Worm (Caenorhabditis elegans) whole organism, dauer: ENCODE data around the gene C39D10.1.

Experiments used
- unc-62 ChIP-seq: sonication (generic microtip); optimal IDR thresholded peaks from 2 replicates; lab custom pipeline; 2017; ENCODE audit warnings: missing biosample characterization, missing genetic modification reagents, missing genetic modification characterization

Gene C39D10.1

DNA sequence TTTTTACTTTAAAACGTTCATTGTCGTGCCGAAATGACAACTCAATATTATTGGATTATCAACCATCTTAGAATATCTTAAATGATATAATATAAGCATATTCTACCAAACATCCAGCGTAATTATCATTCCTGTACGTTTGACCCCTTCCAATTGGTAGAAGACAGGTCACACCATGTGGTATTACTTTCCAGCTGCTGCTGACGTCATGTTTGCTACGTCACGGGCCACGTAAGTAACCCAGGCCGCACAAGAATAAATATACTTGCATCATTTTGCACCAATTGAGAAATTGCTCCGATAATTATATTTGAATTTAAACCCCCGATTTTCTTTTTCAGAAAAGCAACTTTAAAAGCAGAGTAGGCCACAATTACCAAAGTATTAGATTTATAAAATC is 8.9 kb downstream of the C39D10.1 start:
- TF ChIP-seq unc-62: no peak

DNA sequence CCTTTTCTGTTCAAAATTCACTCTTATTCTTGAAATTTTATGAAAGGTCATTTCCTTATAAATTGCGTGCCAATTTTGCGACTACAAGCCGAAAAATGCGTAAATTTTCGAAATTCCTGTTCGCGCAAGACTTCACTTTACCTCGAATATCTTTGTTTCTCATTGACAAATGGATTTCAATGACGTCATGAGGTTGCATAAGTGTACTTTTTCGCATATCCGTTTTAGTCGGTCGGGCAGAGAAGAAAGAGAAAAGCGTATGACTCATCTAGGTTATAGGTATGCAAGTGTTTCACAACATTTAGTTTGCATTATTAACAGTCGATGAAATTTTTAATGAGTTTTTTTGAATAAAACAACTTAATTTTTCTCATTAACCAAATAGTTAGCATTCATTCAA is 9.3 kb downstream of the C39D10.1 start:
- no peak for TF ChIP-seq unc-62

DNA sequence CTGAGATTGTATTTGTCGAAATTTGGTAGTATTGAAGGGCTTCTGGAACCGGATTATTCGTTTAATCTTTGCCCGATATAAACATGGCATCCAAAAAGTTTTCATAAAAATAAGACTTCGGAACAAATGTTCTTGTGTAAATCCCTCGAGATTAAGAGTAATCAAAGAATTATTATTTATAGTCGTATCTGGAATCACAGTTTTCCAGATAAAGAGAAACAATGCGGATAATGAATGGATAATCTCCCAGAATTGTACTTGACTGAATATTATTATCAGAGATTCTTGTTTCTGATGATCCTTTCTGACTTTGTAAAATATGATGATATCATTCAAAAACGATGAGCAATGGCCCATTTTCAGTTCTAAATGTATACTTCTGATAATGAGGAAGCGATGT is 14.4 kb downstream of the C39D10.1 start:
- TF ChIP-seq unc-62: no peak

DNA sequence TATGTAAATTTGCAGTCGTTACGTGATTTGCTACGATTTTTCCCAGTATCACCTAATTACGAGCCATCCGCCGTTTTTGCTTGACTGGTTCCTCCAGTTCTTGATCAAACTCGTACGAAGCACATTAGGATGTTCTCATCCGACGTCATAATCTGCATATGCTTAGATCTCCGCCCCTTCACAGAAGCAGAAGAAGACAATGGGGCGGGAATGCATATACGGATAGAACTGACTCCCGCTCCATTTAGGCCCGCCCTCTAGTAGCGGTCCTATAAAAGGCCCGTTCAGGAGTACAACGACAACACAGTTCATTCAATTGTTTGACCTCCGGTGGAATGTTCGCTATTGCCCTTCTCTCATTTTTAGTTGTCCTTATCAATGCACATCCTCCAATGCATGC is 18.4 kb downstream of the C39D10.1 start, which contains the start of gene zig-4:
zig-4 (plus strand) TSS at position 301 of the 400 bp plus-strand sequence.
- no peak for TF ChIP-seq unc-62

DNA sequence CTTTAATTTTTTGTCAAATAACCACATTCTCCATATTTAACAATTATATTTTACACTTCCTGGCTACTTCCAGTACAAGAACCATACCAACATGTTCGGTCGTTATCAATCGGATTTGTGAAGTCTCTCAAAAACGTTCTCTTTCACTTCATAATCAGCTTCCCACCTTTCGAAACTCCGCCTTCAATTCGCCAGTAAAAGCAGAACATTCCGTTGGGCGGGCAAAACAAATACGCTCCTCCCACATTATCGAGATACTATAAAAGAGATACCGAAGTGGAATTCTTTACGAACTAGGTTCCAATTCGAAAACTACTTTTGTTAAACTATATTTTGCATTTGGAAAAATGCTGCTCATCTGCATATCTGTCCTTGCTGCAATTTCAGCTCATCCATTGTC is 23.7 kb downstream of the C39D10.1 start, which contains the start of gene zig-3:
zig-3 (plus strand) TSS at position 301 of the 400 bp plus-strand sequence.
- TF ChIP-seq unc-62: no peak

DNA sequence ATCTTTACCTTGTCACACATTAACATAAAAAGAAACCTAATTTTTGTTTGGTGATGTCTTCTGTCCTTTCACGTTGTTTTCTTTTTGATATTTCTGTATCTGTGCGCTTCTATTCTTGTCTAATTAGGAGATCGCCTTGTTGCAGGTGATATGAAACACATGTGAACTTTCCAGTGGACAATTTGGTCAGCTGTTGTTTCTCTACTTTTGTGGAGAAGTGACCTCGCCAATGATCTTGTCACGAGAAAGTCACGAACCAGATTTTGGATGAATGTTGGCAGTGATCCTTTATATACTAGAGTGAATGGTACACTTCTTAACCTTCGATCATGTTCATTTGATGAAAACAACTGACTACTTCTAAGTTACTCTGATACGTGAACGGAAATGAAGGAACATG is 25.7 kb downstream of the C39D10.1 start:
- no peak for TF ChIP-seq unc-62

DNA sequence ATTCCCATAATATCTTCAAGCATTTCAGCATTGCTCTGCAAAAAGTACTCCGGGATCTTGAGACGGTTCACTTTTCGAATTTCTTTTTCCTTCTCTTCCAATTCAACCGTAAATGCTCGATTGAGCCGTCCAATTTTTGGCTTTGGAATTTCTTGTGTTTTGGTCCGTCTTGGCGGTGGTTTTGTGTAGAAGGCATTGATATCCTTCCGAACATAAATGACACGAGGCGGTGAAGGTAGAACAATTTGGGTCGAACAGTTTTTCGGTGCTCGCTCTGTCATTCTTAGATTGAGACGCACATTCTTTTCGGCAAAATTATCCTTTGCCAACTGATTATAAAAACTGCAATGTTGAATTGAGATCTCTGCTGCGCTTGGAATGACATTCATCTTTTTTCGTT is 35.9 kb downstream of the C39D10.1 start:
- no peak for TF ChIP-seq unc-62

DNA sequence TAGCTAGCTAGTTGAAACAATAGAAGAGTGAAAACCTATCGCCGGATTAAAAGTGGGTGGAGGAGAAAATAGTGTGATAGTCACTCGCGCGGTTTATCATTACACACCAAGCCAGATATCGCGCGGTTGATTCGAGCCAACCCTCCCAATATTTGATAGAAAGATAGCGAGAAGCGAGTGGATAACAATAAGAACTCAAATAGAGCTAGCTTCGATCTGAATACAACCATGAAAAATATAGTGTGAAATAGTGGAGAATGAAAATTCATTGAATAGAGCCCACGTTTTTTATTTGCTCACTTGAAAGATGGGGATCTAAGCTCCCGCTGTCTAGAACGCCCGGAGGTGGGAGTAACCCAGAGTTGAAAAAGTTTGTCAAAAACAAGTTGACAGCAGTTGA is 38.2 kb downstream of the C39D10.1 start, which contains the start of gene tnt-3:
tnt-3 (minus strand) TSS at position 101 of the 400 bp plus-strand sequence.
- no peak for TF ChIP-seq unc-62

DNA sequence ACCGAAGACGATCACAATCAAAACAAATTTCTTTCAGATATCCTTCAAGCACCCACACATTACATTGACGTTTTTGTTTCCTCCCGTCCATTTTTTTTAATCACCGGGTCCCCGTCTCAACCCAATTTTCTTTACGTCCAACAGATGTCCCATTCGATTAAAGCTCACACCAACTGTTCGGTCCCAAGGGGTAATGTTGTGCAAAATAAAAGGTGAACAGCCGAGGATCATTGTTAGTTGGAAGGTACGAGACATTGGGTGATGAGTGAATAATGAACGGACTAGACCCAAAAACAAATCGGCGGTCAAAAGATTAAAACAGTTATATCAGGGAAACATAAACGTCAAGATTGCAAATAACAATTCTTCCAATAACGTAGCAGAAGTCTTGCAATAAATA is 38.7 kb downstream of the C39D10.1 start:
- no peak for TF ChIP-seq unc-62

DNA sequence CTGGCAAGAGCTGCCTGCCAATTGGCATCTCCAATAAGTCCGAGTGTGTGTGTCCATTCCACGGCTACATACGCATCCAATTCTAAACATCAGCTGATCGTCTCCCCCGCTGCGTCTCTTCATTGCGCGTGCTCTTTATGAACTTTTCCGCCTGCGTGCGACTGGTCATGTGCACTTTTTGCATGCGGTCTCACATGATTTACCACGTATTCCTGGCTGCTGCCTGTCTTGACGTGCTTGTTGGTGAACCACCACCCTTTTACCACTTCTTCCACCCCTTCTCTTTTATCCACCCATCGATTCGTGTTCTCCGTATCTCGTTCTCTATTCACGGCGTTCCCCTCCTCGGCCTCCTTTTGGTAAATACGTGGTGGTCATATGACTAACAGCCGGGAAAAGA is 44.8 kb downstream of the C39D10.1 start:
- TF ChIP-seq unc-62: no peak

DNA sequence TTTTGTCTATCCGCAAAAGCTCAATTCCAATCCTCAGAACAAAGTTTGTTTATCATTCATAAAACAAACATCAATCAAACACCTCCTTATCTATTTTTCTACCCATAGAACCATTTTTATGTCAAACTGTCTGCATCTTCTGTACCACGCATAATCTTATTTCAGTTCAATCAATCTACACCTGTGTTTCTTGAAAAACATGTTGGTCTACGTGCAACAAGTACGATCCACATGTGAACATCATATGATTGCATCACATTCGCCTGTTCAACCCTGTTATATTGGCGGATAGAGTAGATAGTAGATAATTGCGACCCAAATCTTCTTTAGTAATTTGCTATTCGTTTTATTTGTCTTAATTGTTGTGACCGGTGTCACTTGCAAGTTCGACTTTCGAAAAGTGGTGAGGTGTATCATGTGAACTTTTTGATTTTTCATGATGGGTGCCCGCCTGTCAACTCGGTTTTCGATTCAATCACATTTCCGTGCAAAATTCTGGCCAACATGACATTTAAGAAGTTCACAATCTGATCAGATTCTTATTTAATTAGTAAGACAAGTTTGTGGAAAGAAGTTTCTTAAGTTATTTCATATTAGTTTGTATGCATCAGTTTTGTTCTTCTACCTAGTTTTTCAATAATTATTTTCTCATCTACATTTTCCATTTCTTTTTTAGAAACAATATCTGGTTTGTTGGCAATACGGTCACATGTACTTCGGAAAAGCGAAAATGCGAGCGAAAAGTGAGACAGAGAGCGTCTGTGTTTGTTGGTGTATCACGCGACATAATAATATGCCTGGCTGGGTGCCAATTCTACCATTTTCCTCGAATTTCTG is 45.7 kb downstream of the C39D10.1 start:
- no peak for TF ChIP-seq unc-62

DNA sequence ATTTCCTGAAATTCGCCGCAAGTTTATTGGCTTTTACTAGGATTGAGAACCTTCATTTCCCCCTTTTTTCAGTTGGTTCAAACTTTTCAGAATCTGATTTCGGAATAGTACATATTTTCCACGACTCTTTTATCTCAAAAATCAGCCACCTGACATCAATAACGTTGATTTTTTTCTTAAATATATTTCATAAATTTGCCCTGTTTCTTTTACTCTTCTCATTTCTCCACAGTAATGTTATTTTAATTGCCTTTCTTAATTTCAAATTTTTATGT is 46.2 kb downstream of the C39D10.1 start:
- no peak for TF ChIP-seq unc-62

DNA sequence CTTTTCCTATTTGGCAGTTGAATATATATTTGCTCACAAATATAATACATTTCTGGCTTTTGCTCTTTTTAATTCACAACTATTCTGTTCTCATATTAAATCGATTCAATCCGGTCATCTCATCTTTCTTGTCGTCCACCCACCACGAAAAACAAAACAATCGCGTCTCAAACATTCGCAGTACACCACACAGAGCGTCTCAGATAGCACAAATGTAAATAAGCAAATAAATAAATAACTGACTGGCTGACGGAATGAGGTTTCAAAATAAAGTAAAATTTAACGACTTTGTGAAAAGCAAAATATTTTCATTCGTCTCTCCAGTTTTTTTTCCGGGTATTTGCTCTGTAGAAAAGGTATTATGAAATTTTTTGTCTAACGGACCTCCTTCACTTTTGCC is 46.9 kb downstream of the C39D10.1 start:
- no peak for TF ChIP-seq unc-62

DNA sequence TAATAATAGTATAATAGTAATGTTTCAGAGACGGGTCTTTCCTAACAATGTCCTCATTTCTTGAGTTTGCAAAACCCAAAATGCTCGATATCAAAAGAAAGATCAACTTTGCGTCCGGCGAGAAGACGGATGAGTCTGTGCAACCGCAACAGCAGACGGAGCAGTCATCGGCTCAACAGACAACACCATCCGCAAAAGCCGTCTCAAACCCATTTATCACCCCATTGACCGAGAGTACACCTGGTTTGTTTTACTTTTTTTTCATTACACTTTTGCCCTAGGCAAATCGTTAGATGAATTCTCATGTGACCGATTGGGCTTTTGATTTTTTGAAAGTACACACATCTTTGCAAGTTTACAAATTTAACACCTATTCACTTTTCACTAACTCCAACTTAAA is 47.6 kb downstream of the C39D10.1 start, which contains the start of gene dct-1:
dct-1 (plus strand) TSS at position 27 of the 400 bp plus-strand sequence.
- TF ChIP-seq unc-62: no peak

DNA sequence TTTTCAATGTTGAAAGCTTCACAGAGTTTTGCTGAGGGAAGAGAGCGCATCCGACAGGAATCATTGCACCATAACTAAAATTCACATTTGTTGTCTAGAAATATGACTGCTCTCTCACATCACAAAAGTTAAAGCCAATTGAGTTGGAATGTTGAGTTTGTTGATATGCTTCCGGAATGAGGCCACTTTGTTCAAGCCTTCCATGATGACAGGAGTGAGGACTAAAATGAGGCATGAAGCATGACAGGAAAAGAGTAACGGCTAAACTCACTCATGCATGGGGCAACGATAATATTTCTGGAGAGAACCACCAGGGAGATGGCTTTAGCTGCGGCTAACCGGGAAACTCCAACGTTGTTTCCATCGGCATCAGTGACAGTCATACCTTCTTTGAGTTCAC is 49.7 kb downstream of the C39D10.1 start:
- no peak for TF ChIP-seq unc-62
